Fruit fly (Drosophila melanogaster) whole organism: ENCODE data around the gene CG3815.

Source experiments
- CG8478 ChIP-seq: fragments of >200 bp; optimal IDR thresholded peaks from 2 replicates; lab custom pipeline; 2018; ENCODE audit warnings: inconsistent platforms
- psq ChIP-seq: fragments of >200 bp; optimal IDR thresholded peaks from 2 replicates; lab custom pipeline; 2017
- usp ChIP-seq: fragments of >200 bp; optimal IDR thresholded peaks from 2 replicates; lab custom pipeline; 2017; ENCODE audit warnings: missing biosample characterization, missing genetic modification characterization, mixed read lengths

DNA sequence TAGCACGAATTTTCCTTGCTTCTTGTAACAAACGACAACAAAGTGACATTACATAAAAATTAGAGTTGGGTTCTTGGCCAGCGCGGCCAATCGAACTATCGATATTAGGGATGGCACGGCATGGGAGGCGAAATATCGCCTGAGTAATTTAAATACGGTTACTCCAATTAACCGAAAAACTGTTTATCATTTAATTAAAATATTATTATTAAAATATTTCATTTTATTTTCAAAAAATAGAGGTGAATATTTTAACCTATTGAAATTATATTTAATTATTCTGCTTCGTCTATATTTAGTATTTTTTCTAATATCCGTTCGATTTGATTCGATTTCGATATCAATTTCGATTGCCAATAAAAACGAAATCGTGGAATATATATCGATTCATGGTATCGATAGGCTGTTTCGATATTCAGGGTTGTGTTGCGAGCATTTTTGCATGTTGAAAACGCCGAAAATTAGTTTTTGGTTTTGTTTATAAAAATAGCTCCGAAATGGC, 39.7 kb upstream of the CG3815 start, which contains the start of the genes Rbcn-3A and Spx:
- TF ChIP-seq usp (GFP tag; lab: Kevin White, UChicago) (no peak), psq (lab: Kevin White, UChicago) (no peak), CG8478 (lab: Kevin White, UChicago) (no peak)
